Worm (Caenorhabditis elegans) whole organism, L4 larva: ENCODE measurements around the gene F01D4.8.

Source experiments
- F10B5.3 ChIP-seq: sonication (generic microtip); optimal IDR thresholded peaks from 2 replicates; lab custom pipeline; 2016; ENCODE audit warnings: mild to moderate bottlenecking, missing genetic modification characterization, missing compliant biosample characterization
- F26F4.8 ChIP-seq: fragments of 200-800 bp; sonication (Bioruptor generic); conservative IDR thresholded peaks from 2 replicates; pipeline ENCODE4 v1.3.6; 2022; ENCODE audit warnings: missing genetic modification characterization, missing compliant biosample characterization
- F37D6.2 ChIP-seq: sonication (generic microtip); optimal IDR thresholded peaks from 2 replicates; lab custom pipeline; 2016; ENCODE audit warnings: mild to moderate bottlenecking, missing genetic modification characterization, missing compliant biosample characterization
- R02D3.7 ChIP-seq: fragments of 150-350 bp; sonication (generic microtip); optimal IDR thresholded peaks from 3 replicates; lab custom pipeline; 2014; ENCODE audit warnings: missing biosample characterization, missing genetic modification characterization
- T20F7.1 ChIP-seq: fragments of 200-800 bp; sonication (Bioruptor generic); optimal IDR thresholded peaks from 2 replicates; lab custom pipeline; 2018; ENCODE audit warnings: mild to moderate bottlenecking, missing genetic modification characterization, missing compliant biosample characterization
- Y105C5A.15 ChIP-seq: fragments of 200-800 bp; sonication (Bioruptor generic); IDR thresholded peaks from 2 replicates; pipeline ENCODE4 v1.3.6; 2022; ENCODE audit warnings: missing genetic modification characterization, missing compliant biosample characterization
- Y48G9A.11 ChIP-seq: fragments of 200-800 bp; sonication (Bioruptor generic); IDR thresholded peaks from 2 replicates; pipeline ENCODE4 v1.3.6; 2022; ENCODE audit warnings: missing genetic modification reagents, missing genetic modification characterization, missing compliant biosample characterization
- Y75B8A.6 ChIP-seq: fragments of 200-800 bp; sonication (Bioruptor generic); IDR thresholded peaks from 2 replicates; pipeline ENCODE4 v1.3.6; 2022; ENCODE audit warnings: missing genetic modification reagents, missing genetic modification characterization, missing compliant biosample characterization
- aha-1 ChIP-seq: fragments of 150-350 bp; peaks from one replicate; lab custom pipeline; 2014; ENCODE audit warnings: missing biosample characterization, missing genetic modification characterization
- ceh-32 ChIP-seq: sonication (generic microtip); optimal IDR thresholded peaks from 2 replicates; lab custom pipeline; 2016; ENCODE audit warnings: mild to moderate bottlenecking, missing genetic modification characterization, missing compliant biosample characterization; ENCODE audit not compliant: poor library complexity
- daf-16 ChIP-seq, 3 experiments: sonication (generic microtip); optimal IDR thresholded peaks; 2 replicates each; lab custom pipeline; 2016 to 2017; ENCODE audit warnings: missing genetic modification characterization in 3 of 3, missing genetic modification reagents in 3 of 3, mild to moderate bottlenecking in 2 of 3, missing compliant biosample characterization in 2 of 3, missing biosample characterization in 1 of 3, moderate library complexity in 1 of 3
- daf-19 ChIP-seq: fragments of 200-800 bp; sonication (Bioruptor generic); conservative IDR thresholded peaks from 2 replicates; pipeline ENCODE4 v1.3.6; 2022; ENCODE audit warnings: missing genetic modification characterization, missing compliant biosample characterization
- dmd-8 ChIP-seq: fragments of 200-800 bp; sonication (Bioruptor generic); IDR thresholded peaks from 2 replicates; pipeline ENCODE4 v1.3.6; 2022; ENCODE audit warnings: missing genetic modification characterization, missing compliant biosample characterization
- dve-1 ChIP-seq: sonication (generic microtip); optimal IDR thresholded peaks from 2 replicates; lab custom pipeline; 2017; ENCODE audit warnings: antibody characterized with exemption, mild to moderate bottlenecking, missing genetic modification characterization, missing compliant biosample characterization; ENCODE audit not compliant: insufficient read depth
- fos-1 ChIP-seq: fragments of 150-350 bp; optimal IDR thresholded peaks from 2 replicates; lab custom pipeline; 2014; ENCODE audit warnings: missing biosample characterization, missing genetic modification characterization
- hlh-30 ChIP-seq: sonication (generic microtip); optimal IDR thresholded peaks from 2 replicates; lab custom pipeline; 2017; ENCODE audit warnings: antibody characterized with exemption, mild to moderate bottlenecking, missing genetic modification characterization, missing compliant biosample characterization; ENCODE audit not compliant: insufficient read depth
- lim-7 ChIP-seq: fragments of 200-800 bp; sonication (Bioruptor generic); IDR thresholded peaks from 2 replicates; pipeline ENCODE4 v1.3.6; 2022; ENCODE audit warnings: missing genetic modification characterization, missing compliant biosample characterization
- lin-13 ChIP-seq: fragments of 150-350 bp; optimal IDR thresholded peaks from 2 replicates; lab custom pipeline; 2014; ENCODE audit warnings: missing biosample characterization, missing genetic modification reagents, missing genetic modification characterization
- lin-15B ChIP-seq: fragments of 150-350 bp; sonication (generic microtip); optimal IDR thresholded peaks from 3 replicates; lab custom pipeline; 2014; ENCODE audit warnings: missing biosample characterization, missing genetic modification characterization
- lsy-2 ChIP-seq, 2 experiments: fragments of 150-350 bp in 1 of 2; sonication (generic microtip) in 1 of 2; optimal IDR thresholded peaks; 2 replicates each; lab custom pipeline; 2014 to 2017; ENCODE audit warnings: missing biosample characterization in 2 of 2, missing genetic modification characterization in 2 of 2
- madf-5 ChIP-seq, 2 experiments: fragments of 200-800 bp; sonication (Bioruptor generic); IDR thresholded peaks; 2 replicates each; pipeline ENCODE4 v1.3.6; 2022; ENCODE audit warnings: missing compliant biosample characterization in 2 of 2, missing genetic modification characterization in 2 of 2
- madf-9 ChIP-seq: fragments of 200-800 bp; sonication (Bioruptor generic); conservative IDR thresholded peaks from 2 replicates; pipeline ENCODE4 v1.3.6; 2022; ENCODE audit warnings: missing genetic modification reagents, missing genetic modification characterization, missing compliant biosample characterization
- mdl-1 ChIP-seq, 2 experiments: fragments of 150-350 bp in 1 of 2; sonication (generic microtip) in 1 of 2; optimal IDR thresholded peaks; 2 replicates each; lab custom pipeline; 2014 to 2017; ENCODE audit warnings: missing biosample characterization in 2 of 2, missing genetic modification characterization in 2 of 2
- mep-1 ChIP-seq: fragments of 150-350 bp; sonication (generic microtip); optimal IDR thresholded peaks from 3 replicates; lab custom pipeline; 2014; ENCODE audit warnings: missing biosample characterization, missing genetic modification characterization
- mes-2 ChIP-seq: sonication (generic microtip); optimal IDR thresholded peaks from 2 replicates; lab custom pipeline; 2016; ENCODE audit warnings: missing genotype, mild to moderate bottlenecking, missing genetic modification characterization, missing compliant biosample characterization; ENCODE audit not compliant: poor library complexity, severe bottlenecking
- mxl-2 ChIP-seq: fragments of 200-800 bp; sonication (Bioruptor generic); conservative IDR thresholded peaks from 2 replicates; pipeline ENCODE4 v1.3.6; 2022; ENCODE audit warnings: missing genetic modification reagents, missing genetic modification characterization, missing compliant biosample characterization
- nhr-28 ChIP-seq: fragments of 150-350 bp; optimal IDR thresholded peaks from 2 replicates; lab custom pipeline; 2014; ENCODE audit warnings: missing biosample characterization, missing genetic modification characterization
- nhr-6 ChIP-seq: fragments of 150-350 bp; optimal IDR thresholded peaks from 2 replicates; lab custom pipeline; 2014; ENCODE audit warnings: missing biosample characterization, missing genetic modification characterization
- pqm-1 ChIP-seq: sonication (generic microtip); optimal IDR thresholded peaks from 2 replicates; lab custom pipeline; 2017; ENCODE audit warnings: missing biosample characterization, missing genetic modification characterization
- tag-97 ChIP-seq: fragments of 200-800 bp; sonication (Bioruptor generic); IDR thresholded peaks from 2 replicates; pipeline ENCODE4 v1.3.6; 2022; ENCODE audit warnings: missing genetic modification characterization, missing compliant biosample characterization
- tra-1 ChIP-seq: fragments of 200-800 bp; sonication (Bioruptor generic); IDR thresholded peaks from 2 replicates; pipeline ENCODE4 v1.3.6; 2022; ENCODE audit warnings: missing genetic modification reagents, missing genetic modification characterization, missing compliant biosample characterization
- unc-62 ChIP-seq, 3 experiments: fragments of 150-350 bp in 1 of 3; sonication (generic microtip); optimal IDR thresholded peaks in 2 of 3; peaks in 1 of 3; 1 replicate in 1 of 3; 2 replicates in 2 of 3; lab custom pipeline; 2014 to 2017; ENCODE audit warnings: missing biosample characterization in 3 of 3, missing genetic modification characterization in 3 of 3, missing genetic modification reagents in 3 of 3, missing genotype in 1 of 3
- zip-2 ChIP-seq: fragments of 150-350 bp; optimal IDR thresholded peaks from 2 replicates; lab custom pipeline; 2014; ENCODE audit warnings: missing biosample characterization, missing genetic modification characterization

Gene F01D4.8

DNA sequence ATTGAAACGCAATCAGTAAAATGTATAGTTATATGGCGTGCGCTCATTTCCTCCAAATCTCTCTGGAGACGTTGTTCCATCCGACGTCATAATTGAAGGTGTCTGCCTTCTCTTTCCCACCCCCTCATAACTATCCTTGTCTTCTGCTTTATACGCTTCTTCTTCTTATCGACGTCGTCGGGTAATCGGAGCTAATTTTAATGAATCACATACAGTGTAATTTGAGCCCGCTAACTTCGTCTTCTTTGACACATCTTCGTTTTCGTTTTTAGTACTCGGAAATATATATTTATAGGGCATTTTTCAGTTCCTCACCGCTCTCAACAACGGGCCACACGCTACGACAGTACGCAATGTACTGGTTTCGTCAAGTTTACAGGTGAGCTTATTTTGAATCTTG, 16.5 kb downstream of the F01D4.8 start, which contains the start of gene ins-1:
TSS of gene ins-1 (plus strand) at position 301 of the 400 bp plus-strand sequence.
- TF ChIP-seq mxl-2 (GFP tag; lab: Robert Waterston, UW) (no peak), madf-9 (GFP tag; lab: Robert Waterston, UW) (no peak), F10B5.3 (tag; lab: Kevin White, UChicago) (no peak), lim-7 (GFP tag; lab: Robert Waterston, UW) (no peak), unc-62 (GFP tag; optimal IDR thresholded peaks at IDR 0.05 in 1 of 2; lab: Kevin White, UChicago) (no peak), unc-62 (tag; optimal IDR thresholded peaks at IDR 0.05; lab: Kevin White, UChicago) (no peak), lin-13 (no peak), Y75B8A.6 (GFP tag; lab: Robert Waterston, UW) (no peak), fos-1 (tag; lab: Kevin White, UChicago) (no peak), lsy-2 (tag; optimal IDR thresholded peaks at IDR 0.05; lab: Kevin White, UChicago) (no peak), daf-19 (GFP tag; lab: Robert Waterston, UW) (no peak), mes-2 (no peak), lin-15B (tag; lab: Kevin White, UChicago) (no peak), F37D6.2 (tag; lab: Kevin White, UChicago) (no peak)

- TF ChIP-seq aha-1 (tag; lab: Kevin White, UChicago), result peak; percentile 56
- no peak for TF ChIP-seq tag-97 (GFP tag; lab: Robert Waterston, UW)
Observed at ce11 chrIV:10430507-10430906, 22.4 kb downstream of the F01D4.8 start.

DNA sequence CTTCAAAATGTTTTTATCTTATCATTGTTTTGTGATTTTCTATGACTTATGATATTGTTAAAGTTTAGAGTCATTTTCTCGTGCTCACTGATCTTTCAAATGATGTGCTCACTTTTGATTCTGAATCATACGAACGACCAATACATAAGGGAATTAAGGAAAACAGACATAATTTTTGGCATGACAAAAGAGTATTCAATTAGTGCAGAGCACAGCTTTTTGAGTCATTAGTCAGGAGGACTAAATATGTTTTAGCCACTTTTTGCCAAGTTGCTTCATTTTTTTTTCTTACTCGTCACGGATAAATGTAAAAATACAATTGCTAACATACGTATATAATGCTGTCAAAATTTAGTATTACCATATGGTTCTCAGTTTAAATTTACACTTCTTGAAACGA, 23.8 kb downstream of the F01D4.8 start, which contains the start of gene F13B12.2:
TSS of gene F13B12.2 (minus strand) at position 2 of the 400 bp plus-strand sequence.
- TF ChIP-seq nhr-28 (tag; lab: Kevin White, UChicago) (peak; percentile 29), F26F4.8 (GFP tag; lab: Robert Waterston, UW) (no peak), Y75B8A.6 (GFP tag; lab: Robert Waterston, UW) (no peak), hlh-30 (tag; lab: Kevin White, UChicago) (peak; percentile 24), dmd-8 (no peak), R02D3.7 (tag; lab: Kevin White, UChicago) (no peak), ceh-32 (tag; lab: Kevin White, UChicago) (no peak), daf-16 (GFP tag; optimal IDR thresholded peaks at IDR 0.05; lab: Kevin White, UChicago) (no peak), daf-16 (tag; optimal IDR thresholded peaks at IDR 0.05; lab: Kevin White, UChicago) (peak; percentile 50), pqm-1 (tag; lab: Kevin White, UChicago) (peak; percentile 15)

DNA sequence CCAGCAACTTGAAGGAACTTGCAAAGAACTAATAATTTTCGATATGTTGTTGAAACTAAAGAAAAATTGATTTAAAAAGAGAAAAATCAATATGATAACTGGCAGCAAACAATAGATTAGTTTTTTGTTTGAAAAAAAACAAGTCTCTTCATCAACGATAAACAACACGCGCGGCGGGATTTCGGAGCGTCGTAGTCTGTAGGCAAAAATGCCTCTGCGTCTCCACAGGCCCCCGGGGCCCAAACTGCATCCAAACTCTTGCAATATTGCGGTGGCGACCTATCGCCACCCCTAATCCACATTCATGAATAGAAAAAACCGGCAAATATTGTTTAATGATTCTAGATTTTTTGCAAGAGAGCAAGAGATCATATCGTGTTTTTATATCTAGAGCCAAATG, 27.8 kb downstream of the F01D4.8 start:
- TF ChIP-seq nhr-28 (tag; lab: Kevin White, UChicago), result peak; percentile 27
- TF ChIP-seq tra-1 (GFP tag; lab: Robert Waterston, UW), result no peak
- no peak for TF ChIP-seq madf-5 (GFP tag; IDR thresholded peaks at IDR 0.05; lab: Robert Waterston, UW)
- TF ChIP-seq hlh-30 (tag; lab: Kevin White, UChicago), result peak; percentile 24
- peak; percentile 47 for TF ChIP-seq dve-1
- no peak for TF ChIP-seq Y105C5A.15 (GFP tag; lab: Robert Waterston, UW)
- peak; percentile 42 for TF ChIP-seq nhr-6
- TF ChIP-seq T20F7.1 (GFP tag; lab: Kevin White, UChicago), result peak; percentile 94
- TF ChIP-seq mep-1 (tag; lab: Kevin White, UChicago), result peak; percentile 29
- TF ChIP-seq mdl-1 (tag; optimal IDR thresholded peaks at IDR 0.05; lab: Kevin White, UChicago), result peak in 1 of 2 experiments; percentile 1
- TF ChIP-seq aha-1 (tag; lab: Kevin White, UChicago), result peak; percentile 82
- peak; percentile 100 for TF ChIP-seq Y48G9A.11
- no peak for TF ChIP-seq pqm-1 (tag; lab: Kevin White, UChicago)
- no peak for TF ChIP-seq zip-2 (tag; lab: Kevin White, UChicago)
- TF ChIP-seq daf-16 (GFP tag; optimal IDR thresholded peaks at IDR 0.05; lab: Kevin White, UChicago), result no peak
- TF ChIP-seq daf-16 (tag; optimal IDR thresholded peaks at IDR 0.05; lab: Kevin White, UChicago), result peak; percentile 45
